Fruit fly (Drosophila melanogaster) whole organism, embryonic: ENCODE results near the gene Eip63F-1.

Experiments
- Abd-B ChIP-seq: fragments of 200-800 bp; sonication (Bioruptor generic); optimal IDR thresholded peaks from 2 replicates; lab custom pipeline; 2018; ENCODE audit warnings: missing biosample characterization, mild to moderate bottlenecking, missing genetic modification characterization, moderate library complexity
- CG10274 ChIP-seq: fragments of 200-800 bp; sonication (Bioruptor generic); optimal IDR thresholded peaks from 3 replicates; lab custom pipeline; 2017; ENCODE audit warnings: missing biosample characterization, mild to moderate bottlenecking, missing genetic modification characterization
- CG10565 ChIP-seq: fragments of 200-800 bp; sonication (Bioruptor generic); optimal IDR thresholded peaks from 3 replicates; lab custom pipeline; 2016; ENCODE audit warnings: missing biosample characterization, mild to moderate bottlenecking, missing genetic modification characterization
- CG11504 ChIP-seq: fragments of 200-800 bp; sonication (Bioruptor generic); optimal IDR thresholded peaks from 3 replicates; lab custom pipeline; 2019; ENCODE audit warnings: missing biosample characterization, mild to moderate bottlenecking, missing genetic modification characterization, moderate library complexity
- CG12155 ChIP-seq: fragments of 200-800 bp; sonication (Bioruptor generic); optimal IDR thresholded peaks from 3 replicates; lab custom pipeline; 2016; ENCODE audit warnings: missing biosample characterization, missing genetic modification characterization
- CG13287 ChIP-seq: fragments of 200-800 bp; sonication (Bioruptor generic); IDR thresholded peaks from 2 replicates; pipeline ENCODE4 v1.3.6; 2022; ENCODE audit warnings: missing biosample characterization, missing genetic modification characterization; ENCODE audit not compliant: partially characterized antibody
- CG13894 ChIP-seq: fragments of 200-800 bp; sonication (Bioruptor generic); optimal IDR thresholded peaks from 3 replicates; lab custom pipeline; 2018; ENCODE audit warnings: missing biosample characterization, mild to moderate bottlenecking, missing genetic modification characterization, moderate library complexity
- CG15073 ChIP-seq: fragments of 200-800 bp; sonication (Bioruptor generic); optimal IDR thresholded peaks from 2 replicates; lab custom pipeline; 2016; ENCODE audit warnings: missing biosample characterization, missing genetic modification characterization
- CG1529 ChIP-seq: fragments of 200-800 bp; sonication (Bioruptor generic); optimal IDR thresholded peaks from 3 replicates; lab custom pipeline; 2018; ENCODE audit warnings: missing biosample characterization, missing genetic modification characterization
- CG15514 ChIP-seq: fragments of 200-800 bp; sonication (Bioruptor generic); optimal IDR thresholded peaks from 3 replicates; lab custom pipeline; 2017; ENCODE audit warnings: missing biosample characterization, missing genetic modification characterization, mild to moderate bottlenecking, moderate library complexity, missing genetic modification reagents
- CG17186 ChIP-seq: fragments of 200-800 bp; sonication (Bioruptor generic); optimal IDR thresholded peaks from 3 replicates; lab custom pipeline; 2017; ENCODE audit warnings: missing biosample characterization, missing genetic modification reagents, missing genetic modification characterization
- CG1792 ChIP-seq: fragments of 200-800 bp; sonication (Bioruptor generic); optimal IDR thresholded peaks from 2 replicates; lab custom pipeline; 2016; ENCODE audit warnings: missing biosample characterization, missing genetic modification characterization
- CG2678 ChIP-seq: fragments of 200-800 bp; sonication (Bioruptor generic); optimal IDR thresholded peaks from 3 replicates; lab custom pipeline; 2019; ENCODE audit warnings: missing biosample characterization, mild to moderate bottlenecking, missing genetic modification characterization, moderate library complexity
- CG3163 ChIP-seq: fragments of 200-800 bp; sonication (Bioruptor generic); optimal IDR thresholded peaks from 3 replicates; lab custom pipeline; 2016; ENCODE audit warnings: missing biosample characterization, missing genetic modification characterization
- CG3847 ChIP-seq: fragments of 200-800 bp; sonication (Bioruptor generic); IDR thresholded peaks from 2 replicates; pipeline ENCODE4 v1.3.6; 2022; ENCODE audit warnings: missing biosample characterization, missing genetic modification characterization
- CG4424 ChIP-seq: fragments of 200-800 bp; sonication (Bioruptor generic); optimal IDR thresholded peaks from 3 replicates; lab custom pipeline; 2016; ENCODE audit warnings: missing biosample characterization, missing genetic modification characterization
- CG5245 ChIP-seq: fragments of 200-800 bp; sonication (Bioruptor generic); optimal IDR thresholded peaks from 3 replicates; lab custom pipeline; 2016; ENCODE audit warnings: missing biosample characterization, missing genetic modification characterization
- CG6689 ChIP-seq: fragments of 200-800 bp; sonication (Bioruptor generic); IDR thresholded peaks from 2 replicates; pipeline ENCODE4 v1.3.6; 2022; ENCODE audit warnings: missing biosample characterization, missing genetic modification characterization
- CG7839 ChIP-seq: fragments of 200-800 bp; sonication (Bioruptor generic); optimal IDR thresholded peaks from 3 replicates; lab custom pipeline; 2018; ENCODE audit warnings: missing biosample characterization, mild to moderate bottlenecking, missing genetic modification characterization, moderate library complexity
- CG7928 ChIP-seq: fragments of 200-800 bp; sonication (Bioruptor generic); optimal IDR thresholded peaks from 2 replicates; lab custom pipeline; 2017; ENCODE audit warnings: missing biosample characterization, mild to moderate bottlenecking, missing genetic modification characterization
- CG8359 ChIP-seq: fragments of 200-800 bp; sonication (Bioruptor generic); optimal IDR thresholded peaks from 2 replicates; lab custom pipeline; 2017; ENCODE audit warnings: missing biosample characterization, mild to moderate bottlenecking, missing genetic modification characterization, borderline replicate concordance
- CG8944 ChIP-seq: fragments of 200-800 bp; sonication (Bioruptor generic); optimal IDR thresholded peaks from 3 replicates; lab custom pipeline; 2016; ENCODE audit warnings: missing biosample characterization, missing genetic modification characterization
- CG9932 ChIP-seq: fragments of 200-800 bp; sonication (Bioruptor generic); IDR thresholded peaks from 2 replicates; pipeline ENCODE4 v1.3.6; 2022; ENCODE audit warnings: missing biosample characterization, missing genetic modification characterization
- Doc3 ChIP-seq: fragments of 200-800 bp; sonication (Bioruptor generic); IDR thresholded peaks from 3 replicates; pipeline ENCODE4 v1.3.6; 2022; ENCODE audit warnings: missing biosample characterization, missing genetic modification characterization; ENCODE audit not compliant: partially characterized antibody
- Eip74EF ChIP-seq, 2 experiments: fragments of 200-800 bp in 1 of 2; fragments of >200 bp in 1 of 2; sonication (Bioruptor generic) in 1 of 2; optimal IDR thresholded peaks; 2 replicates each; lab custom pipeline; 2017 to 2019; ENCODE audit warnings: missing biosample characterization in 2 of 2, missing genetic modification characterization in 2 of 2, mild to moderate bottlenecking in 1 of 2, moderate library complexity in 1 of 2
- Hr3 ChIP-seq: fragments of 200-800 bp; sonication (Bioruptor generic); optimal IDR thresholded peaks from 3 replicates; lab custom pipeline; 2016; ENCODE audit warnings: missing biosample characterization, missing genetic modification characterization
- MTF-1 ChIP-seq: fragments of 200-800 bp; sonication (Bioruptor generic); optimal IDR thresholded peaks from 2 replicates; lab custom pipeline; 2018; ENCODE audit warnings: missing biosample characterization, mild to moderate bottlenecking, missing genetic modification characterization, borderline replicate concordance
- Mrtf ChIP-seq: fragments of 200-800 bp; sonication (Bioruptor generic); IDR thresholded peaks from 3 replicates; pipeline ENCODE4 v1.3.6; 2022; ENCODE audit warnings: missing biosample characterization, missing genetic modification characterization
- Nf-YA ChIP-seq: fragments of 200-800 bp; sonication (Bioruptor generic); IDR thresholded peaks from 2 replicates; pipeline ENCODE4 v1.3.6; 2022; ENCODE audit warnings: missing biosample characterization, missing genetic modification characterization
- Poxn ChIP-seq: fragments of 200-800 bp; sonication (Bioruptor generic); IDR thresholded peaks from 2 replicates; pipeline ENCODE4 v1.3.6; 2022; ENCODE audit warnings: missing biosample characterization, missing genetic modification characterization
- Ptx1 ChIP-seq: fragments of 200-800 bp; sonication (Bioruptor generic); IDR thresholded peaks from 2 replicates; pipeline ENCODE4 v1.3.6; 2022; ENCODE audit warnings: missing biosample characterization, missing genetic modification characterization
- Side ChIP-seq: fragments of 200-800 bp; sonication (Bioruptor generic); optimal IDR thresholded peaks from 2 replicates; lab custom pipeline; 2016; ENCODE audit warnings: missing biosample characterization, missing genetic modification characterization
- Six4 ChIP-seq: fragments of 200-800 bp; sonication (Bioruptor generic); optimal IDR thresholded peaks from 2 replicates; lab custom pipeline; 2016; ENCODE audit warnings: missing biosample characterization, missing genetic modification characterization
- abd-A ChIP-seq: fragments of 200-800 bp; sonication (Bioruptor generic); optimal IDR thresholded peaks from 3 replicates; lab custom pipeline; 2019; ENCODE audit warnings: missing biosample characterization, mild to moderate bottlenecking, missing genetic modification characterization, moderate library complexity
- ash1 ChIP-seq: fragments of 200-800 bp; sonication (Bioruptor generic); optimal IDR thresholded peaks from 2 replicates; lab custom pipeline; 2018; ENCODE audit warnings: missing biosample characterization, mild to moderate bottlenecking, missing genetic modification characterization
- cwo ChIP-seq: fragments of 200-800 bp; sonication (Bioruptor generic); optimal IDR thresholded peaks from 3 replicates; lab custom pipeline; 2017; ENCODE audit warnings: missing biosample characterization, missing genetic modification characterization, mild to moderate bottlenecking, moderate library complexity, missing genetic modification reagents
- dmrt11E ChIP-seq: fragments of 200-800 bp; sonication (Bioruptor generic); optimal IDR thresholded peaks from 3 replicates; lab custom pipeline; 2018; ENCODE audit warnings: missing biosample characterization, mild to moderate bottlenecking, missing genetic modification characterization, moderate library complexity
- knrl ChIP-seq: fragments of 200-800 bp; sonication (Bioruptor generic); IDR thresholded peaks from 3 replicates; pipeline ENCODE4 v1.3.6; 2022; ENCODE audit warnings: missing biosample characterization, missing genetic modification characterization; ENCODE audit not compliant: partially characterized antibody
- lov ChIP-seq, 2 experiments: fragments of 200-800 bp in 1 of 2; fragments of >200 bp in 1 of 2; sonication (Bioruptor generic) in 1 of 2; IDR thresholded peaks in 1 of 2; optimal IDR thresholded peaks in 1 of 2; 2 replicates in 1 of 2; 3 replicates in 1 of 2; pipeline versions ENCODE4 v1.3.6 to Lab custom; 2017 to 2022; ENCODE audit warnings: missing biosample characterization in 1 of 2, missing genetic modification characterization in 1 of 2
- nerfin-1 ChIP-seq: fragments of 200-800 bp; sonication (Bioruptor generic); optimal IDR thresholded peaks from 3 replicates; lab custom pipeline; 2019; ENCODE audit warnings: missing biosample characterization, mild to moderate bottlenecking, missing genetic modification characterization, moderate library complexity
- otp ChIP-seq: fragments of 200-800 bp; sonication (Bioruptor generic); IDR thresholded peaks from 3 replicates; pipeline ENCODE4, ENCODE4 v1.3.6; 2022; ENCODE audit warnings: missing biosample characterization, missing genetic modification characterization
- phol ChIP-seq: fragments of 200-800 bp; sonication (Bioruptor generic); optimal IDR thresholded peaks from 3 replicates; lab custom pipeline; 2018; ENCODE audit warnings: missing biosample characterization, mild to moderate bottlenecking, missing genetic modification characterization, moderate library complexity
- psq ChIP-seq: fragments of 200-800 bp; sonication (Bioruptor generic); optimal IDR thresholded peaks from 2 replicates; lab custom pipeline; 2017; ENCODE audit warnings: missing biosample characterization, missing genetic modification characterization
- sd ChIP-seq: fragments of 200-800 bp; sonication (Bioruptor generic); optimal IDR thresholded peaks from 3 replicates; lab custom pipeline; 2018; ENCODE audit warnings: missing biosample characterization, mild to moderate bottlenecking, missing genetic modification characterization, moderate library complexity
- sens ChIP-seq: fragments of 200-800 bp; sonication (Bioruptor generic); peaks from one replicate; lab custom pipeline; 2016; ENCODE audit warnings: missing biosample characterization, missing genetic modification characterization
- seq ChIP-seq: fragments of 200-800 bp; sonication (Bioruptor generic); IDR thresholded peaks from 2 replicates; pipeline ENCODE4 v1.3.6; 2022; ENCODE audit warnings: missing biosample characterization, missing genetic modification characterization
- so ChIP-seq: fragments of 200-800 bp; sonication (Bioruptor generic); IDR thresholded peaks from 3 replicates; pipeline ENCODE4 v1.3.6; 2022; ENCODE audit warnings: missing biosample characterization, missing genetic modification characterization
- sob ChIP-seq: fragments of 200-800 bp; sonication (Bioruptor generic); IDR thresholded peaks from 2 replicates; pipeline ENCODE4 v1.3.6; 2022; ENCODE audit warnings: missing biosample characterization, missing genetic modification characterization
- tap ChIP-seq: fragments of 200-800 bp; optimal IDR thresholded peaks from 3 replicates; lab custom pipeline; 2019; ENCODE audit warnings: missing biosample characterization, mild to moderate bottlenecking, missing genetic modification characterization, moderate library complexity
- yki ChIP-seq: fragments of >200 bp; optimal IDR thresholded peaks from 3 replicates; lab custom pipeline; 2018
- zf30C ChIP-seq: fragments of 200-800 bp; sonication (Bioruptor generic); optimal IDR thresholded peaks from 3 replicates; lab custom pipeline; 2018; ENCODE audit warnings: missing biosample characterization, mild to moderate bottlenecking, missing genetic modification characterization

Eip63F-1 gene

DNA sequence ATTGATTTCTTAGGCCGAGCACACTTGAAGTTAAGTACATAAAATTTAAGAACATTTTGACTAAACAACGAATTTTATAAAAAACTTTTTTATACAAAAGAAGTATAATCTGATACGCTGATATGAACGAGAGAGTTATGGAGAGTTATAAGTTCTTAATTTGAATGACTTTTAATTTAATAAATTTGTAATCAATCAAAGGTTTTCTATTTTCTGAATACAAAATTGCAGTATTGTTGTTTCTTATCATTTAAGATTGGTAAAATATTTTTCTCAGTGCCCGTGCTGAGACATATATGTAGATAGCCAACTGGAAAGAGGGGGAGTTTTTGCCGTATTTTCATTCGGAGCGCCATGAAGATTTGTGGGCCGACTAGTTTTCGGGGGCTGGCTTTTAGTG lies 62.3 kb downstream of the Eip63F-1 start (continued):
- TF ChIP-seq CG12155 (no peak), CG15514 (GFP tag; lab: Kevin White, UChicago) (no peak), otp (no peak), knrl (GFP tag; lab: Robert Waterston, UW) (no peak), yki (no peak), CG10274 (GFP tag; lab: Kevin White, UChicago) (no peak), CG17186 (GFP tag; lab: Kevin White, UChicago) (no peak), so (no peak), seq (GFP tag; lab: Robert Waterston, UW) (no peak), Six4 (no peak), ash1 (GFP tag; lab: Kevin White, UChicago) (no peak), Ptx1 (GFP tag; lab: Robert Waterston, UW) (no peak), Side (GFP tag; lab: Kevin White, UChicago) (peak; percentile 6), CG7928 (no peak), Abd-B (GFP tag; lab: Kevin White, UChicago) (peak; percentile 49), CG1529 (GFP tag; lab: Kevin White, UChicago) (peak; percentile 41), CG13894 (tag; lab: Kevin White, UChicago) (no peak), CG2678 (tag; lab: Kevin White, UChicago) (peak; percentile 52), CG4424 (peak; percentile 49), nerfin-1 (peak; percentile 15), abd-A (tag; lab: Kevin White, UChicago) (no peak), Eip74EF (GFP tag; optimal IDR thresholded peaks at IDR 0.05; lab: Kevin White, UChicago) (peak in 1 of 2 experiments; percentile 18), CG11504 (tag; lab: Kevin White, UChicago) (peak; percentile 37), CG8944 (GFP tag; lab: Kevin White, UChicago) (no peak), Nf-YA (GFP tag; lab: Robert Waterston, UW) (no peak), CG3847 (GFP tag; lab: Robert Waterston, UW) (no peak), lov (optimal IDR thresholded peaks at IDR 0.05; lab: Kevin White, UChicago) (no peak), lov (GFP tag; IDR thresholded peaks at IDR 0.05; lab: Robert Waterston, UW) (no peak), Mrtf (no peak), sob (GFP tag; lab: Robert Waterston, UW) (no peak), psq (GFP tag; lab: Kevin White, UChicago) (no peak), tap (no peak), phol (tag; lab: Kevin White, UChicago) (peak; percentile 57), MTF-1 (GFP tag; lab: Kevin White, UChicago) (no peak), CG9932 (GFP tag; lab: Robert Waterston, UW) (no peak), Poxn (GFP tag; lab: Robert Waterston, UW) (no peak), CG15073 (GFP tag; lab: Kevin White, UChicago) (no peak), Doc3 (GFP tag; lab: Robert Waterston, UW) (no peak), cwo (GFP tag; lab: Kevin White, UChicago) (no peak), CG10565 (GFP tag; lab: Kevin White, UChicago) (no peak), CG7839 (tag; lab: Kevin White, UChicago) (peak; percentile 53), CG8359 (GFP tag; lab: Kevin White, UChicago) (no peak), CG3163 (GFP tag; lab: Kevin White, UChicago) (no peak), CG5245 (GFP tag; lab: Kevin White, UChicago) (no peak), sd (tag; lab: Kevin White, UChicago) (no peak), CG1792 (GFP tag; lab: Kevin White, UChicago) (no peak), CG13287 (GFP tag; lab: Robert Waterston, UW) (no peak), dmrt11E (peak; percentile 87), CG6689 (GFP tag; lab: Robert Waterston, UW) (peak; percentile 37; the same call in 1 of the 2 replicates), Hr3 (no peak), zf30C (no peak), sens (GFP tag; lab: Kevin White, UChicago) (peak; percentile 42)
